Worm (Caenorhabditis elegans) whole organism, young adult: ENCODE data around the gene R05C11.2.

Experiments
- B0261.1 ChIP-seq: sonication (generic microtip); optimal IDR thresholded peaks from 2 replicates; lab custom pipeline; 2016; ENCODE audit warnings: mild to moderate bottlenecking, missing genetic modification characterization, moderate library complexity, missing compliant biosample characterization
- B0336.3 ChIP-seq: fragments of 200-800 bp; sonication (Bioruptor generic); IDR thresholded peaks from 2 replicates; pipeline ENCODE4 v1.3.6; 2022; ENCODE audit warnings: missing genetic modification characterization, missing compliant biosample characterization
- C17E4.6 ChIP-seq: fragments of 200-800 bp; sonication (Bioruptor generic); IDR thresholded peaks from 2 replicates; pipeline ENCODE4 v1.3.6; 2022; ENCODE audit warnings: missing genetic modification reagents, missing genetic modification characterization, missing compliant biosample characterization
- D2030.7 ChIP-seq: fragments of 200-800 bp; sonication (Bioruptor generic); IDR thresholded peaks from 2 replicates; pipeline ENCODE4 v1.3.6; 2022; ENCODE audit warnings: missing genetic modification reagents, missing genetic modification characterization, missing compliant biosample characterization
- F10E7.11 ChIP-seq: sonication (generic microtip); optimal IDR thresholded peaks from 2 replicates; lab custom pipeline; 2017; ENCODE audit warnings: mild to moderate bottlenecking, missing genetic modification characterization, moderate library complexity, missing compliant biosample characterization
- F39B2.1 ChIP-seq: fragments of 200-800 bp; sonication (Bioruptor generic); IDR thresholded peaks from 2 replicates; pipeline ENCODE4 v1.3.6; 2022; ENCODE audit warnings: missing genetic modification reagents, missing genetic modification characterization, missing compliant biosample characterization
- F55B11.4 ChIP-seq: sonication (generic microtip); optimal IDR thresholded peaks from 2 replicates; lab custom pipeline; 2016; ENCODE audit warnings: missing compliant biosample characterization, missing genetic modification characterization, borderline replicate concordance; ENCODE audit not compliant: insufficient read depth
- F57C9.4 ChIP-seq: sonication (generic microtip); optimal IDR thresholded peaks from 2 replicates; lab custom pipeline; 2017; ENCODE audit warnings: mild to moderate bottlenecking, missing genetic modification characterization, missing compliant biosample characterization
- K11D2.4 ChIP-seq: fragments of 200-800 bp; sonication (Bioruptor generic); IDR thresholded peaks from 2 replicates; pipeline ENCODE4 v1.3.6; 2022; ENCODE audit warnings: missing genetic modification reagents, missing genetic modification characterization, missing compliant biosample characterization
- K12H6.12 ChIP-seq: fragments of 200-800 bp; sonication (Bioruptor generic); optimal IDR thresholded peaks from 2 replicates; lab custom pipeline; 2018; ENCODE audit warnings: mild to moderate bottlenecking, missing genetic modification characterization, missing compliant biosample characterization
- T07F8.4 ChIP-seq: sonication (generic microtip); optimal IDR thresholded peaks from 2 replicates; lab custom pipeline; 2016; ENCODE audit warnings: mild to moderate bottlenecking, missing genetic modification characterization, moderate library complexity, missing compliant biosample characterization
- Y53F4B.3 ChIP-seq: fragments of 200-800 bp; sonication (Bioruptor generic); IDR thresholded peaks from 2 replicates; pipeline ENCODE4 v1.3.6; 2022; ENCODE audit warnings: missing genetic modification reagents, missing genetic modification characterization, missing compliant biosample characterization
- Y53G8AR.9 ChIP-seq: fragments of 200-800 bp; sonication (Bioruptor generic); conservative IDR thresholded peaks from 2 replicates; pipeline ENCODE4 v1.3.6; 2022; ENCODE audit warnings: missing genetic modification reagents, missing genetic modification characterization, missing compliant biosample characterization
- Y56A3A.18 ChIP-seq: fragments of 200-800 bp; sonication (Bioruptor generic); IDR thresholded peaks from 2 replicates; pipeline ENCODE4 v1.3.6; 2022; ENCODE audit warnings: missing genetic modification reagents, missing genetic modification characterization, missing compliant biosample characterization
- Y79H2A.3 ChIP-seq: fragments of 200-800 bp; sonication (Bioruptor generic); conservative IDR thresholded peaks from 2 replicates; pipeline ENCODE4 v1.3.6; 2022; ENCODE audit warnings: missing genetic modification reagents, missing genetic modification characterization, missing compliant biosample characterization
- ZK185.1 ChIP-seq: sonication (generic microtip); optimal IDR thresholded peaks from 2 replicates; lab custom pipeline; 2016; ENCODE audit warnings: mild to moderate bottlenecking, missing genetic modification characterization, missing compliant biosample characterization; ENCODE audit not compliant: poor library complexity, severe bottlenecking
- akir-1 ChIP-seq: fragments of 200-800 bp; sonication (Bioruptor generic); optimal IDR thresholded peaks from 2 replicates; lab custom pipeline; 2018; ENCODE audit warnings: mild to moderate bottlenecking, missing genetic modification characterization, moderate library complexity, missing compliant biosample characterization
- aptf-2 ChIP-seq: fragments of 200-800 bp; sonication (Bioruptor generic); conservative IDR thresholded peaks from 2 replicates; pipeline ENCODE4 v1.3.6; 2022; ENCODE audit warnings: missing genetic modification reagents, missing genetic modification characterization, missing compliant biosample characterization
- aptf-3 ChIP-seq: fragments of 200-800 bp; sonication (Bioruptor generic); IDR thresholded peaks from 2 replicates; pipeline ENCODE4 v1.3.6; 2022; ENCODE audit warnings: missing genetic modification characterization, missing compliant biosample characterization
- athp-1 ChIP-seq: sonication (generic microtip); optimal IDR thresholded peaks from 2 replicates; lab custom pipeline; 2017; ENCODE audit warnings: mild to moderate bottlenecking, missing genetic modification characterization, missing compliant biosample characterization
- bed-1 ChIP-seq: fragments of 200-800 bp; sonication (Bioruptor generic); IDR thresholded peaks from 2 replicates; pipeline ENCODE4 v1.3.6; 2022; ENCODE audit warnings: missing genetic modification reagents, missing genetic modification characterization, missing compliant biosample characterization
- cebp-1 ChIP-seq, 2 experiments: fragments of 200-800 bp in 1 of 2; sonication (Bioruptor generic) in 1 of 2; sonication (generic microtip) in 1 of 2; IDR thresholded peaks in 1 of 2; optimal IDR thresholded peaks in 1 of 2; 2 replicates each; pipeline versions ENCODE4 v1.3.6 to Lab custom; 2017 to 2022; ENCODE audit warnings: missing compliant biosample characterization in 2 of 2, missing genetic modification characterization in 2 of 2, mild to moderate bottlenecking in 1 of 2, missing genetic modification reagents in 1 of 2, moderate library complexity in 1 of 2
- ceh-100 ChIP-seq: fragments of 200-800 bp; sonication (Bioruptor generic); IDR thresholded peaks from 2 replicates; pipeline ENCODE4 v1.3.6; 2022; ENCODE audit warnings: missing genetic modification reagents, missing genetic modification characterization, missing compliant biosample characterization
- ceh-27 ChIP-seq: fragments of 200-800 bp; sonication (Bioruptor generic); optimal IDR thresholded peaks from 2 replicates; lab custom pipeline; 2018; ENCODE audit warnings: mild to moderate bottlenecking, missing genetic modification characterization, moderate library complexity, missing compliant biosample characterization
- ceh-40 ChIP-seq: fragments of 200-800 bp; sonication (Bioruptor generic); IDR thresholded peaks from 2 replicates; pipeline ENCODE4 v1.3.6; 2022; ENCODE audit warnings: missing genetic modification characterization, missing compliant biosample characterization
- die-1 ChIP-seq: sonication (generic microtip); optimal IDR thresholded peaks from 2 replicates; lab custom pipeline; 2016; ENCODE audit warnings: missing genotype, mild to moderate bottlenecking, missing genetic modification characterization, missing compliant biosample characterization
- dpff-1 ChIP-seq: sonication (generic microtip); optimal IDR thresholded peaks from 2 replicates; lab custom pipeline; 2017; ENCODE audit warnings: mild to moderate bottlenecking, missing genetic modification characterization, missing compliant biosample characterization
- efl-1 ChIP-seq: fragments of 150-350 bp; optimal IDR thresholded peaks from 2 replicates; lab custom pipeline; 2014; ENCODE audit warnings: missing biosample characterization, missing genetic modification reagents, missing genetic modification characterization
- ets-4 ChIP-seq: fragments of 200-800 bp; sonication (Bioruptor generic); optimal IDR thresholded peaks from 2 replicates; lab custom pipeline; 2018; ENCODE audit warnings: mild to moderate bottlenecking, missing genetic modification characterization, missing compliant biosample characterization
- him-1 ChIP-seq: sonication (generic microtip); optimal IDR thresholded peaks from 2 replicates; lab custom pipeline; 2016; ENCODE audit warnings: missing genotype, missing genetic modification reagents, missing genetic modification characterization, missing compliant biosample characterization
- hlh-12 ChIP-seq: sonication (generic microtip); optimal IDR thresholded peaks from 2 replicates; lab custom pipeline; 2016; ENCODE audit warnings: missing genetic modification characterization, missing compliant biosample characterization
- hmg-1.2 ChIP-seq: fragments of 200-800 bp; sonication (Bioruptor generic); IDR thresholded peaks from 2 replicates; pipeline ENCODE4 v1.3.6; 2022; ENCODE audit warnings: missing genetic modification reagents, missing genetic modification characterization, missing compliant biosample characterization
- hsf-1 ChIP-seq: fragments of 200-800 bp; sonication (Bioruptor generic); IDR thresholded peaks from 2 replicates; pipeline ENCODE4 v1.3.6; 2022; ENCODE audit warnings: missing genetic modification reagents, missing genetic modification characterization, missing compliant biosample characterization
- lag-1 ChIP-seq: fragments of 200-800 bp; sonication (Bioruptor generic); IDR thresholded peaks from 2 replicates; pipeline ENCODE4 v1.3.6; 2022; ENCODE audit warnings: missing genetic modification reagents, missing genetic modification characterization, missing compliant biosample characterization
- let-607 ChIP-seq, 2 experiments: fragments of 200-800 bp in 1 of 2; sonication (Bioruptor generic) in 1 of 2; sonication (generic microtip) in 1 of 2; optimal IDR thresholded peaks; 2 replicates each; lab custom pipeline; 2016 to 2018; ENCODE audit warnings: mild to moderate bottlenecking in 2 of 2, missing compliant biosample characterization in 2 of 2, missing genetic modification characterization in 2 of 2, moderate library complexity in 2 of 2, missing genotype in 1 of 2
- lin-40 ChIP-seq: sonication (generic microtip); optimal IDR thresholded peaks from 2 replicates; lab custom pipeline; 2016; ENCODE audit warnings: missing genetic modification characterization, mild to moderate bottlenecking, missing compliant biosample characterization, missing genotype, missing genetic modification reagents
- lir-1 ChIP-seq: fragments of 200-800 bp; sonication (Bioruptor generic); conservative IDR thresholded peaks from 2 replicates; pipeline ENCODE4 v1.3.6; 2022; ENCODE audit warnings: missing genetic modification reagents, missing genetic modification characterization, missing compliant biosample characterization
- lsl-1 ChIP-seq: fragments of 200-800 bp; sonication (Bioruptor generic); optimal IDR thresholded peaks from 2 replicates; lab custom pipeline; 2018; ENCODE audit warnings: mild to moderate bottlenecking, missing genetic modification characterization, moderate library complexity, missing compliant biosample characterization
- lsy-27 ChIP-seq: sonication (generic microtip); optimal IDR thresholded peaks from 2 replicates; lab custom pipeline; 2017; ENCODE audit warnings: missing genetic modification characterization, mild to moderate bottlenecking, missing compliant biosample characterization, antibody characterized with exemption, missing genotype, borderline replicate concordance; ENCODE audit not compliant: insufficient read depth
- madf-10 ChIP-seq: sonication (generic microtip); optimal IDR thresholded peaks from 2 replicates; lab custom pipeline; 2016; ENCODE audit warnings: mild to moderate bottlenecking, missing genetic modification characterization, missing compliant biosample characterization
- madf-8 ChIP-seq: fragments of 200-800 bp; sonication (Bioruptor generic); conservative IDR thresholded peaks from 2 replicates; pipeline ENCODE4 v1.3.6; 2022; ENCODE audit warnings: missing genetic modification reagents, missing genetic modification characterization, missing compliant biosample characterization
- pha-4 ChIP-seq: fragments of 150-350 bp; sonication (generic microtip); optimal IDR thresholded peaks from 2 replicates; lab custom pipeline; 2014; ENCODE audit warnings: missing biosample characterization, missing genetic modification reagents, missing genetic modification characterization
- rec-8 ChIP-seq, 2 experiments: sonication (generic microtip); optimal IDR thresholded peaks; 2 replicates each; lab custom pipeline; 2016; ENCODE audit warnings: mild to moderate bottlenecking in 2 of 2, missing genetic modification characterization in 2 of 2, missing genetic modification reagents in 2 of 2, missing genotype in 2 of 2, missing biosample characterization in 1 of 2, missing compliant biosample characterization in 1 of 2, moderate library complexity in 1 of 2
- repo-1 ChIP-seq: sonication (generic microtip); optimal IDR thresholded peaks from 2 replicates; lab custom pipeline; 2017; ENCODE audit warnings: mild to moderate bottlenecking, missing genetic modification characterization, missing compliant biosample characterization
- tbp1 ChIP-seq: fragments of 200-800 bp; sonication (Bioruptor generic); optimal IDR thresholded peaks from 2 replicates; lab custom pipeline; 2018; ENCODE audit warnings: mild to moderate bottlenecking, missing genetic modification characterization, missing compliant biosample characterization
- xnd-1 ChIP-seq: sonication (generic microtip); optimal IDR thresholded peaks from 2 replicates; lab custom pipeline; 2016; ENCODE audit warnings: missing genotype, missing genetic modification reagents, missing genetic modification characterization, missing compliant biosample characterization
- ztf-22 ChIP-seq: fragments of 200-800 bp; sonication (Bioruptor generic); optimal IDR thresholded peaks from 2 replicates; lab custom pipeline; 2018; ENCODE audit warnings: mild to moderate bottlenecking, missing genetic modification characterization, moderate library complexity, missing compliant biosample characterization
- ztf-6 ChIP-seq: fragments of 200-800 bp; sonication (Bioruptor generic); IDR thresholded peaks from 2 replicates; pipeline ENCODE4 v1.3.6; 2022; ENCODE audit warnings: missing genetic modification reagents, missing genetic modification characterization, missing compliant biosample characterization

The R05C11.2 gene

ce11 chrIV:2032946-2033411 lies 25.9 kb downstream of the R05C11.2 start, which contains the start of gene cpsf-1 (continued):
- TF ChIP-seq ztf-6 = no peak
- TF ChIP-seq rec-8 (tag; optimal IDR thresholded peaks at IDR 0.05; lab: Kevin White, UChicago) = no peak
- TF ChIP-seq ztf-22 (GFP tag; lab: Kevin White, UChicago) = no peak
- peak; percentile 73; the same call in 1 of the 2 replicates for TF ChIP-seq aptf-2
- no peak for TF ChIP-seq F39B2.1 (GFP tag; lab: Robert Waterston, UW)
- TF ChIP-seq akir-1 (GFP tag; lab: Kevin White, UChicago) = no peak
- no peak for TF ChIP-seq B0336.3 (GFP tag; lab: Robert Waterston, UW)
- TF ChIP-seq let-607 (tag; optimal IDR thresholded peaks at IDR 0.05; lab: Kevin White, UChicago) = no peak
- no peak for TF ChIP-seq lsy-27 (tag; lab: Kevin White, UChicago)
- TF ChIP-seq hmg-1.2 (GFP tag; lab: Robert Waterston, UW) = peak; percentile 99
- no peak for TF ChIP-seq ets-4 (GFP tag; lab: Kevin White, UChicago)
- no peak for TF ChIP-seq B0261.1
- TF ChIP-seq madf-10 (tag; lab: Kevin White, UChicago) = peak; percentile 52
- no peak for TF ChIP-seq F55B11.4 (tag; lab: Kevin White, UChicago)
- TF ChIP-seq ZK185.1 = no peak
- no peak for TF ChIP-seq madf-8 (GFP tag; lab: Robert Waterston, UW)
- TF ChIP-seq ceh-40 (GFP tag; lab: Robert Waterston, UW) = no peak
- TF ChIP-seq Y53F4B.3 (GFP tag; lab: Robert Waterston, UW) = no peak
- TF ChIP-seq hlh-12 (tag; lab: Kevin White, UChicago) = no peak
- peak; percentile 63; the same call in 1 of the 2 replicates for TF ChIP-seq lir-1 (GFP tag; lab: Robert Waterston, UW)
- TF ChIP-seq hsf-1 = no peak
- TF ChIP-seq T07F8.4 (tag; lab: Kevin White, UChicago) = no peak
- no peak for TF ChIP-seq pha-4 (tag; lab: Kevin White, UChicago)
- peak; percentile 98 for TF ChIP-seq ceh-100 (GFP tag; lab: Robert Waterston, UW)
- no peak for TF ChIP-seq repo-1 (tag; lab: Kevin White, UChicago)
- peak; percentile 78 for TF ChIP-seq athp-1 (tag; lab: Kevin White, UChicago)
- TF ChIP-seq F57C9.4 = no peak
- no peak for TF ChIP-seq Y79H2A.3 (GFP tag; lab: Robert Waterston, UW)
- TF ChIP-seq K11D2.4 (GFP tag; lab: Robert Waterston, UW) = peak; percentile 34; the same call in 1 of the 2 replicates
- no peak for TF ChIP-seq cebp-1 (GFP tag; IDR thresholded peaks at IDR 0.05; lab: Robert Waterston, UW)
- TF ChIP-seq cebp-1 (tag; optimal IDR thresholded peaks at IDR 0.05; lab: Kevin White, UChicago) = no peak
- TF ChIP-seq xnd-1 (tag; lab: Kevin White, UChicago) = no peak
- no peak for TF ChIP-seq aptf-3 (GFP tag; lab: Robert Waterston, UW)
- no peak for TF ChIP-seq dpff-1 (tag; lab: Kevin White, UChicago)
- TF ChIP-seq Y53G8AR.9 (GFP tag; lab: Robert Waterston, UW) = no peak
- no peak for TF ChIP-seq ceh-27 (GFP tag; lab: Kevin White, UChicago)
- no peak for TF ChIP-seq lag-1 (GFP tag; lab: Robert Waterston, UW)
- TF ChIP-seq lsl-1 (GFP tag; lab: Kevin White, UChicago) = peak; percentile 56
- no peak for TF ChIP-seq bed-1 (GFP tag; lab: Robert Waterston, UW)
- peak; percentile 28 for TF ChIP-seq K12H6.12
- TF ChIP-seq lin-40 (tag; lab: Kevin White, UChicago) = no peak
- peak; percentile 68 for TF ChIP-seq D2030.7
- TF ChIP-seq die-1 (tag; lab: Kevin White, UChicago) = no peak
- TF ChIP-seq efl-1 (GFP tag; lab: Kevin White, UChicago) = peak; percentile 23
- TF ChIP-seq him-1 (tag; lab: Kevin White, UChicago) = no peak
- TF ChIP-seq C17E4.6 (GFP tag; lab: Robert Waterston, UW) = no peak
- no peak for TF ChIP-seq tbp1
- TF ChIP-seq Y56A3A.18 = no peak
- no peak for TF ChIP-seq F10E7.11 (tag; lab: Kevin White, UChicago)
